Fruit fly (Drosophila melanogaster): ENCODE measurements around the gene CG6983.

CG6983 gene

dm6 chr3L:8405123-8405522 lies 44.1 kb downstream of the CG6983 start, which contains the start of the genes Tpt, mkg-p and CG13667:
Gene Tpt, minus strand, starts transcription at chr3L:8405277.
Gene mkg-p, minus strand, starts transcription at chr3L:8405277.
Gene CG13667, plus strand, starts transcription at chr3L:8405454.
- TF ChIP-seq CG9948 (tag; optimal IDR thresholded peaks at IDR 0.05) (no peak), EcR (GFP tag; optimal IDR thresholded peaks at IDR 0.05) (no peak), CG8301 (tag; optimal IDR thresholded peaks at IDR 0.05) (no peak), Snoo (tag; optimal IDR thresholded peaks at IDR 0.05) (no peak), CG4496 (GFP tag; IDR thresholded peaks at IDR 0.05) (peak; percentile 27; the same call in 1 of the 3 replicates), CG8159 (tag; optimal IDR thresholded peaks at IDR 0.05) (no peak), D1 (tag; optimal IDR thresholded peaks at IDR 0.05) (no peak), Pif1B (GFP tag; optimal IDR thresholded peaks at IDR 0.05) (no peak)

- TF ChIP-seq gl (tag; optimal IDR thresholded peaks at IDR 0.05) (peak; percentile 75), fd96Ca (GFP tag; IDR thresholded peaks at IDR 0.05) (peak; percentile 86), CG14655 (GFP tag; optimal IDR thresholded peaks at IDR 0.05) (no peak), Ets98B (GFP tag; IDR thresholded peaks at IDR 0.05) (peak; percentile 84), D1 (tag; optimal IDR thresholded peaks at IDR 0.05) (no peak), CG8159 (tag; optimal IDR thresholded peaks at IDR 0.05) (no peak), Snoo (tag; optimal IDR thresholded peaks at IDR 0.05) (peak; percentile 81), CG12605 (GFP tag; IDR thresholded peaks at IDR 0.05) (peak; percentile 65), CG10348 (GFP tag; IDR thresholded peaks at IDR 0.05) (no peak), CG13204 (GFP tag; optimal IDR thresholded peaks at IDR 0.05) (no peak), Pif1B (GFP tag; optimal IDR thresholded peaks at IDR 0.05) (no peak), Pif1A (GFP tag; optimal IDR thresholded peaks at IDR 0.05) (no peak), EcR (GFP tag; optimal IDR thresholded peaks at IDR 0.05) (no peak), CG8301 (tag; optimal IDR thresholded peaks at IDR 0.05) (no peak), CG15710 (tag; optimal IDR thresholded peaks at IDR 0.05) (peak; percentile 84), CG32121 (GFP tag; IDR thresholded peaks at IDR 0.05) (peak; percentile 86), CG34367 (tag; optimal IDR thresholded peaks at IDR 0.05) (peak; percentile 72), CG4496 (GFP tag; IDR thresholded peaks at IDR 0.05) (peak; percentile 86), CG9948 (tag; optimal IDR thresholded peaks at IDR 0.05) (peak; percentile 66), rn (GFP tag; IDR thresholded peaks at IDR 0.05) (peak; percentile 63; the same call in 1 of the 2 replicates), CG17806 (tag; optimal IDR thresholded peaks at IDR 0.05) (peak; percentile 77)
Measured at dm6 chr3L:8398763-8399445, 50.3 kb downstream of the CG6983 start.

- TF ChIP-seq CG13204 (GFP tag; optimal IDR thresholded peaks at IDR 0.05) (no peak), CG14655 (GFP tag; optimal IDR thresholded peaks at IDR 0.05) (no peak), CG12605 (GFP tag; IDR thresholded peaks at IDR 0.05) (no peak), CG9948 (tag; optimal IDR thresholded peaks at IDR 0.05) (no peak), CG4496 (GFP tag; IDR thresholded peaks at IDR 0.05) (no peak), EcR (GFP tag; optimal IDR thresholded peaks at IDR 0.05) (no peak), Snoo (tag; optimal IDR thresholded peaks at IDR 0.05) (no peak), CG32121 (GFP tag; IDR thresholded peaks at IDR 0.05) (no peak), CG15710 (tag; optimal IDR thresholded peaks at IDR 0.05) (no peak), Pif1B (GFP tag; optimal IDR thresholded peaks at IDR 0.05) (no peak), Pif1A (GFP tag; optimal IDR thresholded peaks at IDR 0.05) (no peak), CG17806 (tag; optimal IDR thresholded peaks at IDR 0.05) (no peak), Ets98B (GFP tag; IDR thresholded peaks at IDR 0.05) (no peak), CG8301 (tag; optimal IDR thresholded peaks at IDR 0.05) (no peak), CG34367 (tag; optimal IDR thresholded peaks at IDR 0.05) (no peak), CG10348 (GFP tag; IDR thresholded peaks at IDR 0.05) (no peak), fd96Ca (GFP tag; IDR thresholded peaks at IDR 0.05) (no peak), gl (tag; optimal IDR thresholded peaks at IDR 0.05) (no peak)
Measured at dm6 chr3L:8396187-8396586, 53.0 kb downstream of the CG6983 start.

dm6 chr3L:8395630-8396168 lies 53.5 kb downstream of the CG6983 start, which contains the start of gene CG7120:
Gene CG7120, plus strand, starts transcription at chr3L:8396000.
- peak; percentile 32 for TF ChIP-seq Pif1A (GFP tag; optimal IDR thresholded peaks at IDR 0.05)
- no peak for TF ChIP-seq CG32121 (GFP tag; IDR thresholded peaks at IDR 0.05)
- TF ChIP-seq CG14655 (GFP tag; optimal IDR thresholded peaks at IDR 0.05) = peak; percentile 64
- 0 out of 2 replicates have a peak, but pooled peaks have one; percentile 5 for TF ChIP-seq Ets98B (GFP tag; IDR thresholded peaks at IDR 0.05)
- TF ChIP-seq CG13204 (GFP tag; optimal IDR thresholded peaks at IDR 0.05) = no peak
- peak; percentile 31 for TF ChIP-seq CG9948 (tag; optimal IDR thresholded peaks at IDR 0.05)
- peak; percentile 26 for TF ChIP-seq CG34367 (tag; optimal IDR thresholded peaks at IDR 0.05)
- peak; percentile 43; the same call in 1 of the 3 replicates for TF ChIP-seq fd96Ca (GFP tag; IDR thresholded peaks at IDR 0.05)
- TF ChIP-seq rn (GFP tag; IDR thresholded peaks at IDR 0.05) = no peak
- TF ChIP-seq D1 (tag; optimal IDR thresholded peaks at IDR 0.05) = no peak
- TF ChIP-seq CG4496 (GFP tag; IDR thresholded peaks at IDR 0.05) = peak; percentile 29; the same call in 1 of the 3 replicates
- TF ChIP-seq CG10348 (GFP tag; IDR thresholded peaks at IDR 0.05) = no peak
- TF ChIP-seq CG17806 (tag; optimal IDR thresholded peaks at IDR 0.05) = no peak
- no peak for TF ChIP-seq EcR (GFP tag; optimal IDR thresholded peaks at IDR 0.05)
- TF ChIP-seq CG8301 (tag; optimal IDR thresholded peaks at IDR 0.05) = peak; percentile 60
- TF ChIP-seq Pif1B (GFP tag; optimal IDR thresholded peaks at IDR 0.05) = peak; percentile 32
- peak; percentile 53 for TF ChIP-seq CG8159 (tag; optimal IDR thresholded peaks at IDR 0.05)
- no peak; the same call in 1 of the 2 replicates for TF ChIP-seq CG12605 (GFP tag; IDR thresholded peaks at IDR 0.05)
- no peak for TF ChIP-seq gl (tag; optimal IDR thresholded peaks at IDR 0.05)
- no peak for TF ChIP-seq Snoo (tag; optimal IDR thresholded peaks at IDR 0.05)
- TF ChIP-seq CG15710 (tag; optimal IDR thresholded peaks at IDR 0.05) = no peak

dm6 chr3L:8394944-8395343 lies 54.2 kb downstream of the CG6983 start:
- TF ChIP-seq CG32121 (GFP tag; IDR thresholded peaks at IDR 0.05) (0 out of 2 replicates have a peak, but pooled peaks have one; percentile 15), CG8301 (tag; optimal IDR thresholded peaks at IDR 0.05) (no peak), CG15710 (tag; optimal IDR thresholded peaks at IDR 0.05) (no peak), CG4496 (GFP tag; IDR thresholded peaks at IDR 0.05) (no peak), Ets98B (GFP tag; IDR thresholded peaks at IDR 0.05) (peak; percentile 27; the same call in 1 of the 2 replicates), EcR (GFP tag; optimal IDR thresholded peaks at IDR 0.05) (no peak), D1 (tag; optimal IDR thresholded peaks at IDR 0.05) (peak; percentile 79), Pif1A (GFP tag; optimal IDR thresholded peaks at IDR 0.05) (no peak)

All from whole organism, pupa.